Worm (Caenorhabditis elegans) whole organism, early embryonic: ENCODE data around the gene C06A1.3.

Experiments
- ama-1 ChIP-seq: fragments of 150-350 bp; optimal IDR thresholded peaks from 2 replicates; lab custom pipeline; 2014
- ceh-13 ChIP-seq: fragments of 200-800 bp; sonication (Bioruptor generic); optimal IDR thresholded peaks from 2 replicates; lab custom pipeline; 2018; ENCODE audit warnings: mild to moderate bottlenecking, missing genetic modification characterization, missing compliant biosample characterization
- flt-1 ChIP-seq: fragments of 200-800 bp; sonication (Bioruptor generic); IDR thresholded peaks from 2 replicates; pipeline ENCODE4 v1.3.6; 2022; ENCODE audit warnings: missing genetic modification characterization, missing compliant biosample characterization
- tra-4 ChIP-seq: sonication (generic microtip); optimal IDR thresholded peaks from 2 replicates; lab custom pipeline; 2017; ENCODE audit warnings: missing genetic modification characterization, missing compliant biosample characterization

ce11 chrII:10578843-10579430, 6.9 kb downstream of the C06A1.3 start, which contains the start of gene rpb-6:
- no peak for TF ChIP-seq ama-1 (lab: Kevin White, UChicago)
- TF ChIP-seq tra-4 (tag; lab: Kevin White, UChicago): no peak
- no peak for TF ChIP-seq ceh-13 (GFP tag; lab: Kevin White, UChicago)
- TF ChIP-seq flt-1: no peak
